Worm (Caenorhabditis elegans) whole organism, late embryonic: ENCODE measurements around the gene nhr-7.

Experiments
- C08G9.2 ChIP-seq: sonication (generic microtip); optimal IDR thresholded peaks from 2 replicates; lab custom pipeline; 2016; ENCODE audit warnings: mild to moderate bottlenecking, missing genetic modification characterization, moderate library complexity, missing compliant biosample characterization
- F13H6.1 ChIP-seq: sonication (generic microtip); optimal IDR thresholded peaks from 2 replicates; lab custom pipeline; 2016; ENCODE audit warnings: missing genetic modification characterization, missing compliant biosample characterization
- K02D7.2 ChIP-seq: sonication (generic microtip); optimal IDR thresholded peaks from 2 replicates; lab custom pipeline; 2017; ENCODE audit warnings: mild to moderate bottlenecking, missing genetic modification characterization, missing compliant biosample characterization
- K09A11.1 ChIP-seq: sonication (generic microtip); optimal IDR thresholded peaks from 2 replicates; lab custom pipeline; 2017; ENCODE audit warnings: antibody characterized with exemption, mild to moderate bottlenecking, missing genetic modification characterization, missing compliant biosample characterization; ENCODE audit not compliant: insufficient read depth
- T23F11.4 ChIP-seq: fragments of 200-800 bp; sonication (Bioruptor generic); optimal IDR thresholded peaks from 2 replicates; lab custom pipeline; 2018; ENCODE audit warnings: mild to moderate bottlenecking, missing genetic modification characterization, missing compliant biosample characterization
- ahr-1 ChIP-seq: sonication (generic microtip); optimal IDR thresholded peaks from 2 replicates; lab custom pipeline; 2016; ENCODE audit warnings: missing genetic modification characterization, missing compliant biosample characterization
- ama-1 ChIP-seq: fragments of 150-350 bp; optimal IDR thresholded peaks from 2 replicates; lab custom pipeline; 2014
- ceh-18 ChIP-seq: sonication (generic microtip); optimal IDR thresholded peaks from 2 replicates; lab custom pipeline; 2016; ENCODE audit warnings: missing genetic modification characterization, missing compliant biosample characterization
- ceh-19 ChIP-seq: fragments of 200-800 bp; sonication (Bioruptor generic); optimal IDR thresholded peaks from 2 replicates; lab custom pipeline; 2018; ENCODE audit warnings: mild to moderate bottlenecking, missing genetic modification characterization, missing compliant biosample characterization
- ceh-2 ChIP-seq: sonication (generic microtip); optimal IDR thresholded peaks from 2 replicates; lab custom pipeline; 2016; ENCODE audit warnings: missing genotype, missing genetic modification characterization, missing compliant biosample characterization
- ceh-22 ChIP-seq: sonication (generic microtip); optimal IDR thresholded peaks from 2 replicates; lab custom pipeline; 2017; ENCODE audit warnings: missing biosample characterization, missing genetic modification characterization
- ceh-30 ChIP-seq: fragments of 150-350 bp; optimal IDR thresholded peaks from 2 replicates; lab custom pipeline; 2014; ENCODE audit warnings: missing biosample characterization, missing genetic modification characterization
- ceh-31 ChIP-seq: sonication (generic microtip); optimal IDR thresholded peaks from 2 replicates; lab custom pipeline; 2016; ENCODE audit warnings: missing genetic modification characterization, missing compliant biosample characterization
- ceh-34 ChIP-seq: sonication (generic microtip); optimal IDR thresholded peaks from 2 replicates; lab custom pipeline; 2016; ENCODE audit warnings: mild to moderate bottlenecking, missing genetic modification characterization, missing compliant biosample characterization
- ceh-45 ChIP-seq: fragments of 200-800 bp; sonication (Bioruptor generic); IDR thresholded peaks from 2 replicates; pipeline ENCODE4 v1.3.6; 2022; ENCODE audit warnings: missing genetic modification reagents, missing genetic modification characterization, missing compliant biosample characterization
- ceh-6 ChIP-seq: fragments of 200-800 bp; sonication (Bioruptor generic); optimal IDR thresholded peaks from 2 replicates; lab custom pipeline; 2018; ENCODE audit warnings: mild to moderate bottlenecking, missing genetic modification characterization, missing compliant biosample characterization
- ceh-9 ChIP-seq: sonication (generic microtip); optimal IDR thresholded peaks from 2 replicates; lab custom pipeline; 2016; ENCODE audit warnings: mild to moderate bottlenecking, missing genetic modification characterization, inconsistent platforms, missing compliant biosample characterization
- che-1 ChIP-seq: sonication (generic microtip); optimal IDR thresholded peaks from 2 replicates; lab custom pipeline; 2016; ENCODE audit warnings: mild to moderate bottlenecking, missing genetic modification characterization, missing compliant biosample characterization
- dmd-4 ChIP-seq: sonication (generic microtip); optimal IDR thresholded peaks from 2 replicates; lab custom pipeline; 2016; ENCODE audit warnings: borderline replicate concordance, missing genetic modification characterization, missing compliant biosample characterization
- elt-2 ChIP-seq: sonication (generic microtip); optimal IDR thresholded peaks from 2 replicates; lab custom pipeline; 2016; ENCODE audit warnings: missing genetic modification reagents, missing genetic modification characterization, missing compliant biosample characterization
- elt-4 ChIP-seq: sonication (generic microtip); optimal IDR thresholded peaks from 2 replicates; lab custom pipeline; 2016; ENCODE audit warnings: missing genetic modification characterization, missing compliant biosample characterization
- ets-4 ChIP-seq: sonication (generic microtip); optimal IDR thresholded peaks from 2 replicates; lab custom pipeline; 2016; ENCODE audit warnings: missing genetic modification characterization, missing compliant biosample characterization
- eyg-1 ChIP-seq: sonication (generic microtip); optimal IDR thresholded peaks from 2 replicates; lab custom pipeline; 2016; ENCODE audit warnings: missing genotype, missing genetic modification characterization, missing compliant biosample characterization
- fkh-10 ChIP-seq: fragments of 150-350 bp; optimal IDR thresholded peaks from 2 replicates; lab custom pipeline; 2014; ENCODE audit warnings: missing biosample characterization, missing genetic modification reagents, missing genetic modification characterization
- fkh-6 ChIP-seq: sonication (generic microtip); optimal IDR thresholded peaks from 2 replicates; lab custom pipeline; 2016; ENCODE audit warnings: missing genetic modification characterization, missing compliant biosample characterization
- gmeb-2 ChIP-seq: sonication (generic microtip); optimal IDR thresholded peaks from 2 replicates; lab custom pipeline; 2016; ENCODE audit warnings: missing genetic modification characterization, inconsistent platforms, missing compliant biosample characterization
- hlh-15 ChIP-seq: sonication (generic microtip); optimal IDR thresholded peaks from 2 replicates; lab custom pipeline; 2016; ENCODE audit warnings: missing genetic modification characterization, missing compliant biosample characterization
- hlh-30 ChIP-seq: sonication (generic microtip); optimal IDR thresholded peaks from 2 replicates; lab custom pipeline; 2017; ENCODE audit warnings: antibody characterized with exemption, missing genetic modification characterization, missing compliant biosample characterization; ENCODE audit not compliant: insufficient read depth
- hlh-6 ChIP-seq: sonication (generic microtip); optimal IDR thresholded peaks from 2 replicates; lab custom pipeline; 2016; ENCODE audit warnings: missing genotype, missing genetic modification characterization, missing compliant biosample characterization
- hlh-8 ChIP-seq: sonication (generic microtip); optimal IDR thresholded peaks from 2 replicates; lab custom pipeline; 2016; ENCODE audit warnings: missing genotype, missing genetic modification characterization, missing compliant biosample characterization
- lim-6 ChIP-seq: sonication (generic microtip); optimal IDR thresholded peaks from 2 replicates; lab custom pipeline; 2016; ENCODE audit warnings: missing genetic modification characterization, missing compliant biosample characterization
- lin-11 ChIP-seq: fragments of 200-800 bp; sonication (Bioruptor generic); optimal IDR thresholded peaks from 2 replicates; lab custom pipeline; 2018; ENCODE audit warnings: mild to moderate bottlenecking, missing genetic modification characterization, missing compliant biosample characterization
- madf-2 ChIP-seq: sonication (generic microtip); optimal IDR thresholded peaks from 2 replicates; lab custom pipeline; 2017; ENCODE audit warnings: missing genetic modification characterization, missing compliant biosample characterization
- nfya-1 ChIP-seq: sonication (generic microtip); optimal IDR thresholded peaks from 2 replicates; lab custom pipeline; 2017; ENCODE audit warnings: missing genetic modification characterization, mild to moderate bottlenecking, missing compliant biosample characterization, antibody characterized with exemption, moderate library complexity
- nhr-11 ChIP-seq: fragments of 150-350 bp; optimal IDR thresholded peaks from 2 replicates; lab custom pipeline; 2014; ENCODE audit warnings: missing biosample characterization, missing genetic modification characterization
- nhr-232 ChIP-seq: sonication (generic microtip); optimal IDR thresholded peaks from 2 replicates; lab custom pipeline; 2016; ENCODE audit warnings: missing genetic modification characterization, missing compliant biosample characterization
- npax-4 ChIP-seq: sonication (generic microtip); optimal IDR thresholded peaks from 2 replicates; lab custom pipeline; 2016; ENCODE audit warnings: missing genetic modification characterization, missing compliant biosample characterization
- odd-2 ChIP-seq: sonication (generic microtip); optimal IDR thresholded peaks from 2 replicates; lab custom pipeline; 2017; ENCODE audit warnings: antibody characterized with exemption, mild to moderate bottlenecking, missing genetic modification characterization, missing compliant biosample characterization
- pag-3 ChIP-seq: sonication (generic microtip); optimal IDR thresholded peaks from 2 replicates; lab custom pipeline; 2016; ENCODE audit warnings: missing compliant biosample characterization, missing genetic modification characterization, borderline replicate concordance
- pat-9 ChIP-seq: fragments of 200-800 bp; sonication (Bioruptor generic); optimal IDR thresholded peaks from 2 replicates; lab custom pipeline; 2018; ENCODE audit warnings: mild to moderate bottlenecking, missing genetic modification characterization, moderate library complexity, missing compliant biosample characterization
- pax-1 ChIP-seq: fragments of 150-350 bp; optimal IDR thresholded peaks from 2 replicates; lab custom pipeline; 2014; ENCODE audit warnings: missing biosample characterization, missing genetic modification characterization
- pha-2 ChIP-seq: sonication (generic microtip); optimal IDR thresholded peaks from 2 replicates; lab custom pipeline; 2017; ENCODE audit warnings: mild to moderate bottlenecking, missing genetic modification characterization, missing compliant biosample characterization
- pha-4 ChIP-seq: fragments of 150-350 bp; optimal IDR thresholded peaks from 2 replicates; lab custom pipeline; 2018; ENCODE audit warnings: missing biosample characterization, missing genetic modification reagents, missing genetic modification characterization
- pqm-1 ChIP-seq: sonication (generic microtip); optimal IDR thresholded peaks from 2 replicates; lab custom pipeline; 2016; ENCODE audit warnings: missing genetic modification characterization, missing compliant biosample characterization
- ref-2 ChIP-seq: sonication (generic microtip); optimal IDR thresholded peaks from 2 replicates; lab custom pipeline; 2016; ENCODE audit warnings: missing genetic modification characterization, missing compliant biosample characterization
- rnt-1 ChIP-seq: sonication (generic microtip); optimal IDR thresholded peaks from 2 replicates; lab custom pipeline; 2016; ENCODE audit warnings: missing genetic modification characterization, missing compliant biosample characterization
- sox-2 ChIP-seq: fragments of 200-800 bp; sonication (Bioruptor generic); IDR thresholded peaks from 2 replicates; pipeline ENCODE4 v1.3.6; 2022; ENCODE audit warnings: missing genetic modification reagents, missing genetic modification characterization, missing compliant biosample characterization
- sox-4 ChIP-seq: sonication (generic microtip); optimal IDR thresholded peaks from 2 replicates; lab custom pipeline; 2017; ENCODE audit warnings: mild to moderate bottlenecking, missing genetic modification characterization, inconsistent platforms, missing compliant biosample characterization
- tbx-2 ChIP-seq: sonication (generic microtip); optimal IDR thresholded peaks from 2 replicates; lab custom pipeline; 2016; ENCODE audit warnings: missing genetic modification characterization, missing compliant biosample characterization
- ttx-3 ChIP-seq: sonication (generic microtip); optimal IDR thresholded peaks from 2 replicates; lab custom pipeline; 2016; ENCODE audit warnings: missing genetic modification reagents, missing genetic modification characterization, missing compliant biosample characterization
- unc-3 ChIP-seq, 2 experiments: fragments of 200-800 bp in 1 of 2; sonication (Bioruptor generic) in 1 of 2; sonication (generic microtip) in 1 of 2; conservative IDR thresholded peaks in 1 of 2; optimal IDR thresholded peaks in 1 of 2; 2 replicates each; pipeline versions ENCODE4 v1.3.6 to Lab custom; 2016 to 2022; ENCODE audit warnings: missing compliant biosample characterization in 2 of 2, missing genetic modification characterization in 2 of 2, missing genetic modification reagents in 1 of 2
- unc-42 ChIP-seq: sonication (generic microtip); optimal IDR thresholded peaks from 2 replicates; lab custom pipeline; 2016; ENCODE audit warnings: missing genotype, missing genetic modification characterization, missing compliant biosample characterization
- unc-86 ChIP-seq: sonication (generic microtip); optimal IDR thresholded peaks from 2 replicates; lab custom pipeline; 2016; ENCODE audit warnings: missing genetic modification characterization, missing compliant biosample characterization
- ztf-16 ChIP-seq: sonication (generic microtip); optimal IDR thresholded peaks from 2 replicates; lab custom pipeline; 2017; ENCODE audit warnings: missing genetic modification characterization, missing compliant biosample characterization

Gene nhr-7

DNA sequence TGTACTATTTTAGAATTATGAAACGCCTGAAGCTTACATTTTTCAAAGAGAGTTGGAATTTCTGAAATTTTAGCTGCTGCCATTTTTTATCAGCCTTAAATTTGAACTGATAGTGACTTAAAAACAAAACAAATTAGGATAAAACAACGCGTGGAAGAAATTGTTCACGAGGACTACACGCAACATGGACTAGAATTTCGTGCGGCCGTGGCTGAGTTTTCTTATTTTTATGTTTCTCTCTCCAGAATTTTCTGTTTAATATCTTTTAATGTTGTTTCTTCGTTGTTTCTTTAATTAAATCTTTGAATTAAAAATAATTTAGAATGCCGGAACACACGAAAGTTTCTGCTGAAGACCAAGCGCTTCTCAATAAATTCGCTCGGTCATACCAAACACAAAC is 43.7 kb upstream of the nhr-7 start, which contains the start of the genes B0035.3, B0035.22 and pfd-4:
Gene B0035.3, minus strand, starts transcription at position 114 of the 400 bp plus-strand sequence.
Gene B0035.22, plus strand, starts transcription at position 269 of the 400 bp plus-strand sequence.
Gene pfd-4, plus strand, starts transcription at position 323 of the 400 bp plus-strand sequence.
- TF ChIP-seq ceh-45 (GFP tag; lab: Robert Waterston, UW) (no peak), ref-2 (tag; lab: Kevin White, UChicago) (peak; percentile 80), nhr-11 (tag; lab: Kevin White, UChicago) (no peak), ceh-9 (tag; lab: Kevin White, UChicago) (no peak), unc-3 (GFP tag; conservative IDR thresholded peaks at IDR 0.05; lab: Robert Waterston, UW) (no peak), unc-3 (tag; optimal IDR thresholded peaks at IDR 0.05; lab: Kevin White, UChicago) (no peak), ahr-1 (tag; lab: Kevin White, UChicago) (no peak), unc-42 (tag; lab: Kevin White, UChicago) (peak; percentile 61), C08G9.2 (peak; percentile 87), lin-11 (no peak), pqm-1 (no peak), dmd-4 (tag; lab: Kevin White, UChicago) (no peak), tbx-2 (peak; percentile 84), madf-2 (tag; lab: Kevin White, UChicago) (no peak), elt-2 (tag; lab: Kevin White, UChicago) (peak; percentile 57), nhr-232 (tag; lab: Kevin White, UChicago) (no peak), pha-2 (tag; lab: Kevin White, UChicago) (no peak), lim-6 (tag; lab: Kevin White, UChicago) (peak; percentile 23), pat-9 (tag; lab: Kevin White, UChicago) (no peak), che-1 (tag; lab: Kevin White, UChicago) (no peak), ceh-30 (tag; lab: Kevin White, UChicago) (no peak), hlh-6 (tag; lab: Kevin White, UChicago) (no peak), sox-2 (no peak), T23F11.4 (GFP tag; lab: Kevin White, UChicago) (no peak), F13H6.1 (tag; lab: Kevin White, UChicago) (no peak), ama-1 (no peak), ceh-2 (tag; lab: Kevin White, UChicago) (peak; percentile 79), hlh-30 (tag; lab: Kevin White, UChicago) (no peak), unc-86 (tag; lab: Kevin White, UChicago) (no peak), pax-1 (tag; lab: Kevin White, UChicago) (no peak), hlh-8 (tag; lab: Kevin White, UChicago) (peak; percentile 47), rnt-1 (peak; percentile 53), nfya-1 (tag; lab: Kevin White, UChicago) (no peak), eyg-1 (tag; lab: Kevin White, UChicago) (no peak), fkh-10 (GFP tag; lab: Kevin White, UChicago) (no peak), ceh-34 (tag; lab: Kevin White, UChicago) (no peak), ceh-19 (GFP tag; lab: Kevin White, UChicago) (no peak), ztf-16 (tag; lab: Kevin White, UChicago) (no peak), odd-2 (tag; lab: Kevin White, UChicago) (no peak), npax-4 (tag; lab: Kevin White, UChicago) (no peak), pha-4 (no peak), ttx-3 (tag; lab: Kevin White, UChicago) (no peak), fkh-6 (peak; percentile 34), ceh-18 (no peak), K02D7.2 (tag; lab: Kevin White, UChicago) (no peak), ets-4 (tag; lab: Kevin White, UChicago) (peak; percentile 84), hlh-15 (tag; lab: Kevin White, UChicago) (no peak), gmeb-2 (tag; lab: Kevin White, UChicago) (no peak), elt-4 (no peak), ceh-31 (tag; lab: Kevin White, UChicago) (peak; percentile 88), ceh-6 (GFP tag; lab: Kevin White, UChicago) (no peak), pag-3 (tag; lab: Kevin White, UChicago) (no peak), ceh-22 (no peak), K09A11.1 (no peak), sox-4 (tag; lab: Kevin White, UChicago) (no peak)
